Fruit fly (Drosophila melanogaster): ENCODE results near the gene Hsp27.

Gene Hsp27

dm6 chr3L:9377198-9378035 lies 6.4 kb upstream of the Hsp27 start, which contains the start of gene Hsp26 (continued):
- TF ChIP-seq Dll (GFP tag; IDR thresholded peaks at IDR 0.05; ENCODE audit: partially characterized antibody) (peak; percentile 30; the same call in 2 of the 4 replicates), CG10654 (GFP tag; optimal IDR thresholded peaks at IDR 0.05) (peak; percentile 56), pnt (GFP tag; optimal IDR thresholded peaks at IDR 0.05) (peak; percentile 85), CG7556 (GFP tag; optimal IDR thresholded peaks at IDR 0.05) (peak; percentile 89), CG33557 (GFP tag; optimal IDR thresholded peaks at IDR 0.05) (peak; percentile 21), CG12744 (GFP tag; optimal IDR thresholded peaks at IDR 0.05) (peak; percentile 58), CG8388 (GFP tag; optimal IDR thresholded peaks at IDR 0.05) (peak; percentile 87), CG10267 (tag; optimal IDR thresholded peaks at IDR 0.05) (peak; percentile 77), CG13424 (tag; optimal IDR thresholded peaks at IDR 0.05) (peak; percentile 87), NfI (GFP tag; optimal IDR thresholded peaks at IDR 0.05) (peak; percentile 77), CG4820 (GFP tag; optimal IDR thresholded peaks at IDR 0.05) (peak; percentile 67), fd64A (GFP tag; optimal IDR thresholded peaks at IDR 0.05) (no peak), CG31388 (GFP tag; optimal IDR thresholded peaks at IDR 0.05) (peak; percentile 21), CG2199 (GFP tag; IDR thresholded peaks at IDR 0.05) (0 out of 3 replicates have a peak, but pooled peaks have one; percentile 32), vnd (GFP tag; IDR thresholded peaks at IDR 0.05; ENCODE audit: partially characterized antibody) (no peak), NC2β (GFP tag; optimal IDR thresholded peaks at IDR 0.05) (peak; percentile 78), CG10543 (GFP tag; optimal IDR thresholded peaks at IDR 0.05) (peak; percentile 9), inv (GFP tag; IDR thresholded peaks at IDR 0.05; ENCODE audit: partially characterized antibody) (no peak), Camta (GFP tag; optimal IDR thresholded peaks at IDR 0.05) (peak; percentile 87), Eip74EF (GFP tag; optimal IDR thresholded peaks at IDR 0.05) (peak in 1 of 2 experiments; percentile 80), caup (GFP tag; optimal IDR thresholded peaks at IDR 0.05; ENCODE audit: severe bottlenecking) (peak; percentile 83), CG34422 (GFP tag; IDR thresholded peaks at IDR 0.05) (peak; percentile 86; the same call in 2 of the 3 replicates), zf30C (GFP tag; optimal IDR thresholded peaks at IDR 0.05) (peak; percentile 90), CG18619 (GFP tag; optimal IDR thresholded peaks at IDR 0.05) (peak; percentile 74), gcm (GFP tag; optimal IDR thresholded peaks at IDR 0.05) (peak; percentile 87), CG2116 (GFP tag; optimal IDR thresholded peaks at IDR 0.05) (peak; percentile 54), CG6683 (GFP tag; optimal IDR thresholded peaks at IDR 0.05) (peak; percentile 46), Dad (GFP tag; optimal IDR thresholded peaks at IDR 0.05) (peak; percentile 58), CG17802 (tag; optimal IDR thresholded peaks at IDR 0.05) (peak; percentile 27), CG8944 (GFP tag; optimal IDR thresholded peaks at IDR 0.05) (peak; percentile 82), row (GFP tag; IDR thresholded peaks at IDR 0.05) (peak; percentile 93), Jarid2 (GFP tag; optimal IDR thresholded peaks at IDR 0.05) (peak; percentile 75), emc (GFP tag; optimal IDR thresholded peaks at IDR 0.05) (peak; percentile 55), bab2 (GFP tag; optimal IDR thresholded peaks at IDR 0.05) (peak; percentile 83), CG4707 (GFP tag; optimal IDR thresholded peaks at IDR 0.05) (peak; percentile 49), Lim3 (GFP tag; IDR thresholded peaks at IDR 0.05) (no peak), oc (tag; optimal IDR thresholded peaks at IDR 0.05) (peak; percentile 86), CG14050 (GFP tag; IDR thresholded peaks at IDR 0.05) (peak; percentile 86), pan (optimal IDR thresholded peaks at IDR 0.05) (no peak), pan (GFP tag; optimal IDR thresholded peaks at IDR 0.05 in 1 of 2, IDR thresholded peaks at IDR 0.05 in 1 of 2) (peak in 1 of 2 experiments; percentile 89), CG12236 (GFP tag; optimal IDR thresholded peaks at IDR 0.05) (peak; percentile 69), Meics (GFP tag; optimal IDR thresholded peaks at IDR 0.05) (peak; percentile 80), ro (GFP tag; IDR thresholded peaks at IDR 0.05) (peak; percentile 46; the same call in 1 of the 2 replicates), crol (GFP tag; IDR thresholded peaks at IDR 0.05) (no peak), Gug (GFP tag; IDR thresholded peaks at IDR 0.05) (peak; percentile 43; the same call in 2 of the 4 replicates), CG18476 (GFP tag; optimal IDR thresholded peaks at IDR 0.05) (peak; percentile 74), CG4730 (GFP tag; IDR thresholded peaks at IDR 0.05) (peak; percentile 65), sens (GFP tag) (peak; percentile 99)
